Worm (Caenorhabditis elegans): ENCODE data around the gene glb-31.

The glb-31 gene

ce11 chrII:1301554-1301953 is at the start of gene glb-31:
glb-31 (minus strand) TSS chrII:1301654.
- TF ChIP-seq unc-62 (GFP tag; optimal IDR thresholded peaks at IDR 0.05) = no peak

- TF ChIP-seq unc-62 (GFP tag; optimal IDR thresholded peaks at IDR 0.05) = no peak
Measured at ce11 chrII:1344524-1345119, 43.2 kb upstream of the glb-31 start.

ce11 chrII:1343748-1344147 is 42.3 kb upstream of the glb-31 start:
- no peak for TF ChIP-seq unc-62 (GFP tag; optimal IDR thresholded peaks at IDR 0.05)

ce11 chrII:1341416-1341815 is 40.0 kb upstream of the glb-31 start:
- TF ChIP-seq unc-62 (GFP tag; optimal IDR thresholded peaks at IDR 0.05) = no peak

ce11 chrII:1340049-1340448 is 38.6 kb upstream of the glb-31 start:
- TF ChIP-seq unc-62 (GFP tag; optimal IDR thresholded peaks at IDR 0.05) = no peak

ce11 chrII:1338196-1338595 is 36.7 kb upstream of the glb-31 start:
- TF ChIP-seq unc-62 (GFP tag; optimal IDR thresholded peaks at IDR 0.05) = no peak

- no peak for TF ChIP-seq unc-62 (GFP tag; optimal IDR thresholded peaks at IDR 0.05)
Measured at ce11 chrII:1329887-1330286, 28.4 kb upstream of the glb-31 start.

- TF ChIP-seq unc-62 (GFP tag; optimal IDR thresholded peaks at IDR 0.05) = no peak
Measured at ce11 chrII:1326689-1327088, 25.2 kb upstream of the glb-31 start, which contains the start of gene jip-1. jip-1 (plus strand) TSS chrII:1326989.

ce11 chrII:1325604-1326003 is 24.1 kb upstream of the glb-31 start:
- no peak for TF ChIP-seq unc-62 (GFP tag; optimal IDR thresholded peaks at IDR 0.05)

- TF ChIP-seq unc-62 (GFP tag; optimal IDR thresholded peaks at IDR 0.05) = no peak
Measured at ce11 chrII:1324017-1324416, 22.6 kb upstream of the glb-31 start.

- TF ChIP-seq unc-62 (GFP tag; optimal IDR thresholded peaks at IDR 0.05) = no peak
Measured at ce11 chrII:1323190-1323651, 21.8 kb upstream of the glb-31 start.

- TF ChIP-seq unc-62 (GFP tag; optimal IDR thresholded peaks at IDR 0.05) = no peak
Measured at ce11 chrII:1322283-1323173, 21.1 kb upstream of the glb-31 start.

ce11 chrII:1320987-1321807 is 19.7 kb upstream of the glb-31 start, which contains the start of gene vig-1:
vig-1 (plus strand) TSS chrII:1321037.
- TF ChIP-seq unc-62 (GFP tag; optimal IDR thresholded peaks at IDR 0.05) = no peak

ce11 chrII:1320412-1320811 is 19.0 kb upstream of the glb-31 start:
- TF ChIP-seq unc-62 (GFP tag; optimal IDR thresholded peaks at IDR 0.05) = no peak

- TF ChIP-seq unc-62 (GFP tag; optimal IDR thresholded peaks at IDR 0.05) = no peak
Measured at ce11 chrII:1315245-1315644, 13.8 kb upstream of the glb-31 start.

ce11 chrII:1309892-1310516 is 8.6 kb upstream of the glb-31 start, which contains the start of the genes alh-6 and fcho-1:
alh-6 (minus strand) TSS chrII:1310133.
fcho-1 (plus strand) TSS chrII:1310515.
- TF ChIP-seq unc-62 (GFP tag; optimal IDR thresholded peaks at IDR 0.05) = no peak

Measured in whole organism, dauer.